Fruit fly (Drosophila melanogaster) whole organism, pupa: ENCODE results near the gene Bet1.

Experiments used
- CG12605 ChIP-seq: fragments of 200-800 bp; sonication (Bioruptor generic); IDR thresholded peaks from 2 replicates; pipeline ENCODE4 v1.3.6; 2022; ENCODE audit warnings: missing biosample characterization, missing genetic modification characterization
- CG13204 ChIP-seq: fragments of 200-800 bp; sonication (Bioruptor generic); optimal IDR thresholded peaks from 2 replicates; lab custom pipeline; 2018; ENCODE audit warnings: missing biosample characterization, mild to moderate bottlenecking, missing genetic modification characterization, moderate library complexity
- CG17806 ChIP-seq: fragments of 200-800 bp; sonication (Bioruptor generic); optimal IDR thresholded peaks from 2 replicates; lab custom pipeline; 2018; ENCODE audit warnings: missing biosample characterization, mild to moderate bottlenecking, missing genetic modification characterization, moderate library complexity
- CG32121 ChIP-seq: fragments of 200-800 bp; sonication (Bioruptor generic); IDR thresholded peaks from 2 replicates; pipeline ENCODE4 v1.3.6; 2022; ENCODE audit warnings: missing biosample characterization, missing genetic modification characterization
- CG4496 ChIP-seq: fragments of 200-800 bp; sonication (Bioruptor generic); IDR thresholded peaks from 3 replicates; pipeline ENCODE4 v1.3.6; 2022; ENCODE audit warnings: missing biosample characterization, missing genetic modification characterization
- CG9948 ChIP-seq: fragments of 200-800 bp; sonication (Bioruptor generic); optimal IDR thresholded peaks from 2 replicates; lab custom pipeline; 2018; ENCODE audit warnings: missing biosample characterization, mild to moderate bottlenecking, missing genetic modification characterization, moderate library complexity
- D1 ChIP-seq: fragments of 200-800 bp; sonication (Bioruptor generic); optimal IDR thresholded peaks from 2 replicates; lab custom pipeline; 2018; ENCODE audit warnings: missing biosample characterization, mild to moderate bottlenecking, missing genetic modification characterization, moderate library complexity
- EcR ChIP-seq: fragments of 200-800 bp; sonication (Bioruptor generic); optimal IDR thresholded peaks from 3 replicates; lab custom pipeline; 2019; ENCODE audit warnings: missing biosample characterization, missing genetic modification characterization, mild to moderate bottlenecking, moderate library complexity, missing genetic modification reagents
- Ets98B ChIP-seq: fragments of 200-800 bp; sonication (Bioruptor generic); IDR thresholded peaks from 2 replicates; pipeline ENCODE4 v1.3.6; 2022; ENCODE audit warnings: missing biosample characterization, missing genetic modification characterization
- Pif1B ChIP-seq: fragments of 200-800 bp; sonication (Bioruptor generic); optimal IDR thresholded peaks from 3 replicates; lab custom pipeline; 2016; ENCODE audit warnings: missing biosample characterization, missing genetic modification characterization
- fd96Ca ChIP-seq: fragments of 200-800 bp; sonication (Bioruptor generic); IDR thresholded peaks from 3 replicates; pipeline ENCODE4 v1.3.6; 2022; ENCODE audit warnings: missing biosample characterization, missing genetic modification characterization
- gl ChIP-seq: fragments of 200-800 bp; sonication (Bioruptor generic); optimal IDR thresholded peaks from 2 replicates; lab custom pipeline; 2018; ENCODE audit warnings: missing biosample characterization, mild to moderate bottlenecking, missing genetic modification characterization

DNA sequence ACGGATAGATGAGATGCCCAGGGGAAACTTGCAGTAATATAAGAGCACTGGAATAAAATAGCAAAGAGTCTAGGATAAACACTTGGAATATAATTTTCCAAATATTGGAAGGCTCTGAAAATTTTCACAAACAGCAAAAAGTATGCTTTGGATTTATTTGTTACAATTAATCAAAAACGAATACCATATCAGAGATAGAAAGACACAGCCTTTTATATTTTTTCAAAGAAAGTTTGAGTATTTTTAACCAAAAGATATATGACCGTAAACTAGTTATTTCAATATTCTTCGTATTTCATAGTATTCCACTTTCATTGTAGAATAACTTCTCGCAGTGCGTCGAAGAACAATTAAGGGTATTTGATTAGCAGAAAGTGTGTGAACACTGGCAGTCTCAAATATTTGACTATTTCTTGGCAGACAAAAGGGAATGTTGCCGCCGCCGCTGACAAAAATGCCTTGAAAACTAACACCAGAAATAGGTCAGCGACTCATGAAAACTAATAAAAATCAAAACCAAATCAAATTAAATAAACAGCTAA lies 32.3 kb upstream of the Bet1 start:
- TF ChIP-seq gl (tag; lab: Kevin White, UChicago), result no peak
- TF ChIP-seq CG13204 (GFP tag; lab: Kevin White, UChicago), result no peak
- no peak for TF ChIP-seq fd96Ca
- no peak for TF ChIP-seq EcR
- no peak for TF ChIP-seq D1 (tag; lab: Kevin White, UChicago)
- TF ChIP-seq Pif1B, result no peak
- TF ChIP-seq Ets98B (GFP tag; lab: Robert Waterston, UW), result no peak
- TF ChIP-seq CG17806, result no peak
- no peak for TF ChIP-seq CG9948 (tag; lab: Kevin White, UChicago)
- no peak for TF ChIP-seq CG12605 (GFP tag; lab: Robert Waterston, UW)
- no peak for TF ChIP-seq CG32121 (GFP tag; lab: Robert Waterston, UW)
- no peak for TF ChIP-seq CG4496
